Worm (Caenorhabditis elegans) whole organism, L3 larva: Measurements from ENCODE around the gene F38B6.3.

ENCODE experiments used
- R02D3.7 ChIP-seq: fragments of 150-350 bp; optimal IDR thresholded peaks from 2 replicates; lab custom pipeline; 2014; ENCODE audit warnings: missing biosample characterization, missing genetic modification characterization
- aly-2 ChIP-seq: fragments of 150-350 bp; optimal IDR thresholded peaks from 2 replicates; lab custom pipeline; 2014; ENCODE audit warnings: missing biosample characterization, missing genetic modification characterization
- ama-1 ChIP-seq: fragments of 150-350 bp; optimal IDR thresholded peaks from 2 replicates; lab custom pipeline; 2018
- ceh-16 ChIP-seq: sonication (generic microtip); optimal IDR thresholded peaks from 2 replicates; lab custom pipeline; 2017; ENCODE audit warnings: missing biosample characterization, missing genetic modification characterization
- ceh-28 ChIP-seq: fragments of 150-350 bp; optimal IDR thresholded peaks from 2 replicates; lab custom pipeline; 2014; ENCODE audit warnings: missing biosample characterization, missing genetic modification reagents, missing genetic modification characterization
- daf-12 ChIP-seq: fragments of 150-350 bp; optimal IDR thresholded peaks from 2 replicates; lab custom pipeline; 2014; ENCODE audit warnings: missing biosample characterization, missing genetic modification reagents, missing genetic modification characterization
- egl-27 ChIP-seq: sonication (generic microtip); optimal IDR thresholded peaks from 4 replicates; lab custom pipeline; 2017; ENCODE audit warnings: missing biosample characterization, missing genetic modification reagents, missing genetic modification characterization
- egl-5 ChIP-seq: fragments of 150-350 bp; optimal IDR thresholded peaks from 2 replicates; lab custom pipeline; 2017; ENCODE audit warnings: missing biosample characterization, missing genetic modification reagents, missing genetic modification characterization, inconsistent platforms
- elt-1 ChIP-seq: fragments of 150-350 bp; optimal IDR thresholded peaks from 2 replicates; lab custom pipeline; 2014; ENCODE audit warnings: missing biosample characterization, missing genetic modification characterization
- elt-2 ChIP-seq: sonication (generic microtip); optimal IDR thresholded peaks from 2 replicates; lab custom pipeline; 2016; ENCODE audit warnings: missing genetic modification reagents, mild to moderate bottlenecking, missing genetic modification characterization, missing compliant biosample characterization
- elt-3 ChIP-seq, 3 experiments: fragments of 150-350 bp in 1 of 3; sonication (generic microtip) in 2 of 3; optimal IDR thresholded peaks; 2 replicates in 2 of 3; 4 replicates in 1 of 3; lab custom pipeline; 2014 to 2017; ENCODE audit warnings: missing biosample characterization in 3 of 3, missing genetic modification characterization in 3 of 3
- eor-1 ChIP-seq, 2 experiments: fragments of 150-350 bp; optimal IDR thresholded peaks; 2 replicates each; lab custom pipeline; 2014 to 2018; ENCODE audit warnings: missing biosample characterization in 2 of 2, missing genetic modification characterization in 2 of 2
- fkh-10 ChIP-seq: sonication (generic microtip); optimal IDR thresholded peaks from 2 replicates; lab custom pipeline; 2017; ENCODE audit warnings: missing biosample characterization, missing genetic modification reagents, missing genetic modification characterization
- fkh-2 ChIP-seq: fragments of 150-350 bp; optimal IDR thresholded peaks from 2 replicates; lab custom pipeline; 2014; ENCODE audit warnings: missing biosample characterization, missing genetic modification reagents, missing genetic modification characterization
- fos-1 ChIP-seq: fragments of 150-350 bp; optimal IDR thresholded peaks from 2 replicates; lab custom pipeline; 2014; ENCODE audit warnings: missing biosample characterization, missing genetic modification characterization
- hmg-11 ChIP-seq: sonication (generic microtip); optimal IDR thresholded peaks from 2 replicates; lab custom pipeline; 2016; ENCODE audit warnings: missing genetic modification characterization, missing compliant biosample characterization
- jun-1 ChIP-seq: fragments of 150-350 bp; optimal IDR thresholded peaks from 2 replicates; lab custom pipeline; 2014; ENCODE audit warnings: missing biosample characterization, missing genetic modification reagents, missing genetic modification characterization
- lin-15B ChIP-seq: fragments of 150-350 bp; optimal IDR thresholded peaks from 2 replicates; lab custom pipeline; 2014; ENCODE audit warnings: missing biosample characterization, missing genetic modification characterization
- lin-39 ChIP-seq: fragments of 150-350 bp; optimal IDR thresholded peaks from 2 replicates; lab custom pipeline; 2018; ENCODE audit warnings: missing biosample characterization, missing genetic modification reagents, missing genetic modification characterization
- lsy-12 ChIP-seq: sonication (generic microtip); optimal IDR thresholded peaks from 2 replicates; lab custom pipeline; 2016; ENCODE audit warnings: mild to moderate bottlenecking, missing genetic modification characterization, missing compliant biosample characterization
- mdl-1 ChIP-seq: fragments of 150-350 bp; optimal IDR thresholded peaks from 2 replicates; lab custom pipeline; 2014; ENCODE audit warnings: missing biosample characterization, missing genetic modification characterization
- mml-1 ChIP-seq: fragments of 150-350 bp; sonication (generic microtip); optimal IDR thresholded peaks from 3 replicates; lab custom pipeline; 2014; ENCODE audit warnings: missing biosample characterization, missing genetic modification characterization
- nfya-1 ChIP-seq: sonication (generic microtip); optimal IDR thresholded peaks from 2 replicates; lab custom pipeline; 2017; ENCODE audit warnings: missing genetic modification characterization, mild to moderate bottlenecking, missing compliant biosample characterization, antibody characterized with exemption, moderate library complexity; ENCODE audit not compliant: insufficient read depth
- nhr-11 ChIP-seq: fragments of 150-350 bp; optimal IDR thresholded peaks from 2 replicates; lab custom pipeline; 2014; ENCODE audit warnings: missing biosample characterization, missing genetic modification characterization
- nhr-23 ChIP-seq: fragments of 150-350 bp; optimal IDR thresholded peaks from 2 replicates; lab custom pipeline; 2014; ENCODE audit warnings: missing biosample characterization, missing genetic modification reagents, missing genetic modification characterization
- nhr-237 ChIP-seq: fragments of 150-350 bp; optimal IDR thresholded peaks from 2 replicates; lab custom pipeline; 2014; ENCODE audit warnings: missing biosample characterization, missing genetic modification characterization
- nhr-25 ChIP-seq: sonication (generic microtip); optimal IDR thresholded peaks from 2 replicates; lab custom pipeline; 2017; ENCODE audit warnings: missing biosample characterization, missing genetic modification characterization
- nhr-28 ChIP-seq: fragments of 150-350 bp; optimal IDR thresholded peaks from 2 replicates; lab custom pipeline; 2014; ENCODE audit warnings: missing biosample characterization, missing genetic modification characterization
- nhr-43 ChIP-seq: sonication (generic microtip); optimal IDR thresholded peaks from 2 replicates; lab custom pipeline; 2016; ENCODE audit warnings: mild to moderate bottlenecking, missing genetic modification characterization, missing compliant biosample characterization; ENCODE audit not compliant: poor library complexity, severe bottlenecking
- nhr-67 ChIP-seq: fragments of 150-350 bp; optimal IDR thresholded peaks from 2 replicates; lab custom pipeline; 2014; ENCODE audit warnings: missing biosample characterization, missing genetic modification characterization
- nhr-77 ChIP-seq: fragments of 150-350 bp; optimal IDR thresholded peaks from 2 replicates; lab custom pipeline; 2014; ENCODE audit warnings: missing biosample characterization, missing genetic modification characterization
- pha-4 ChIP-seq: fragments of 150-350 bp; optimal IDR thresholded peaks from 2 replicates; lab custom pipeline; 2014; ENCODE audit warnings: missing biosample characterization, missing genetic modification reagents, missing genetic modification characterization
- pqm-1 ChIP-seq: fragments of 150-350 bp; optimal IDR thresholded peaks from 2 replicates; lab custom pipeline; 2017; ENCODE audit warnings: missing biosample characterization, missing genetic modification characterization, inconsistent platforms
- sea-2 ChIP-seq: fragments of 150-350 bp; sonication (generic microtip); optimal IDR thresholded peaks from 4 replicates; lab custom pipeline; 2014; ENCODE audit warnings: missing biosample characterization, missing genetic modification reagents, missing genetic modification characterization
- skn-1 ChIP-seq: fragments of 150-350 bp; optimal IDR thresholded peaks from 2 replicates; lab custom pipeline; 2014; ENCODE audit warnings: missing biosample characterization, missing genetic modification characterization
- snpc-4 ChIP-seq: fragments of 150-350 bp; optimal IDR thresholded peaks from 2 replicates; lab custom pipeline; 2014; ENCODE audit warnings: missing biosample characterization, missing genetic modification characterization
- tbx-2 ChIP-seq: sonication (generic microtip); optimal IDR thresholded peaks from 2 replicates; lab custom pipeline; 2016; ENCODE audit warnings: mild to moderate bottlenecking, missing genetic modification characterization, missing compliant biosample characterization
- unc-39 ChIP-seq: sonication (generic microtip); optimal IDR thresholded peaks from 4 replicates; lab custom pipeline; 2017; ENCODE audit warnings: missing biosample characterization, missing genetic modification characterization
- unc-62 ChIP-seq: fragments of 150-350 bp; sonication (generic microtip); optimal IDR thresholded peaks from 4 replicates; lab custom pipeline; 2014; ENCODE audit warnings: missing biosample characterization, missing genetic modification reagents, missing genetic modification characterization
- zag-1 ChIP-seq: fragments of 150-350 bp; optimal IDR thresholded peaks from 2 replicates; lab custom pipeline; 2014; ENCODE audit warnings: missing biosample characterization, missing genetic modification characterization
- ztf-11 ChIP-seq: fragments of 150-350 bp; optimal IDR thresholded peaks from 2 replicates; lab custom pipeline; 2014; ENCODE audit warnings: missing biosample characterization, missing genetic modification characterization

Gene F38B6.3

ce11 chrX:6735494-6735893 lies 42.1 kb downstream of the F38B6.3 start:
- TF ChIP-seq pha-4 (tag; lab: Kevin White, UChicago), result peak; percentile 3
- TF ChIP-seq tbx-2 (tag; lab: Kevin White, UChicago), result no peak
- TF ChIP-seq egl-5 (tag; lab: Kevin White, UChicago), result no peak
- TF ChIP-seq nhr-237 (tag; lab: Kevin White, UChicago), result no peak
- no peak for TF ChIP-seq elt-3 (tag; optimal IDR thresholded peaks at IDR 0.05; lab: Kevin White, UChicago)
- TF ChIP-seq nhr-28 (tag; lab: Kevin White, UChicago), result no peak
- TF ChIP-seq R02D3.7 (tag; lab: Kevin White, UChicago), result no peak
- TF ChIP-seq lsy-12 (tag; lab: Kevin White, UChicago), result peak; percentile 37
- TF ChIP-seq nhr-23, result peak; percentile 22
- peak; percentile 54 for TF ChIP-seq nhr-25
- peak; percentile 51 for TF ChIP-seq nfya-1 (tag; lab: Kevin White, UChicago)
- no peak for TF ChIP-seq ztf-11 (tag; lab: Kevin White, UChicago)
- peak; percentile 76 for TF ChIP-seq nhr-43 (tag; lab: Kevin White, UChicago)
- TF ChIP-seq lin-39, result peak; percentile 20
- no peak for TF ChIP-seq ceh-16 (tag; lab: Kevin White, UChicago)
- TF ChIP-seq mdl-1 (tag; lab: Kevin White, UChicago), result peak; percentile 48
- TF ChIP-seq eor-1 (tag; optimal IDR thresholded peaks at IDR 0.05; lab: Kevin White, UChicago), result no peak
- TF ChIP-seq unc-39 (tag; lab: Kevin White, UChicago), result no peak
- TF ChIP-seq hmg-11 (tag; lab: Kevin White, UChicago), result no peak

ce11 chrX:6736358-6736991 lies 43.0 kb downstream of the F38B6.3 start:
- TF ChIP-seq aly-2 (no peak), nhr-11 (tag; lab: Kevin White, UChicago) (peak; percentile 61), R02D3.7 (tag; lab: Kevin White, UChicago) (no peak), mml-1 (peak; percentile 50), nhr-43 (tag; lab: Kevin White, UChicago) (peak; percentile 95), nfya-1 (tag; lab: Kevin White, UChicago) (peak; percentile 28), egl-27 (peak; percentile 63), fkh-2 (tag; lab: Kevin White, UChicago) (no peak), elt-2 (tag; lab: Kevin White, UChicago) (peak; percentile 94), jun-1 (peak; percentile 18), unc-62 (GFP tag; lab: Kevin White, UChicago) (peak; percentile 59), nhr-25 (peak; percentile 97), ceh-16 (tag; lab: Kevin White, UChicago) (no peak), elt-1 (peak; percentile 26), fkh-10 (GFP tag; lab: Kevin White, UChicago) (peak; percentile 90), unc-39 (tag; lab: Kevin White, UChicago) (no peak), elt-3 (tag; optimal IDR thresholded peaks at IDR 0.05; lab: Kevin White, UChicago) (peak; percentile 84 to 98 (median 86)), pqm-1 (tag; lab: Kevin White, UChicago) (peak; percentile 46), lin-15B (tag; lab: Kevin White, UChicago) (no peak), sea-2 (GFP tag; lab: Kevin White, UChicago) (no peak), skn-1 (tag; lab: Kevin White, UChicago) (peak; percentile 16), pha-4 (tag; lab: Kevin White, UChicago) (peak; percentile 28), daf-12 (tag; lab: Kevin White, UChicago) (no peak), mdl-1 (tag; lab: Kevin White, UChicago) (peak; percentile 92), tbx-2 (tag; lab: Kevin White, UChicago) (peak; percentile 62), nhr-23 (peak; percentile 74)

ce11 chrX:6737329-6738008 lies 44.0 kb downstream of the F38B6.3 start:
- no peak for TF ChIP-seq ama-1 (lab: Kevin White, UChicago)
- no peak for TF ChIP-seq ceh-16 (tag; lab: Kevin White, UChicago)
- peak; percentile 78 for TF ChIP-seq pqm-1 (tag; lab: Kevin White, UChicago)
- peak; percentile 68 for TF ChIP-seq R02D3.7 (tag; lab: Kevin White, UChicago)
- TF ChIP-seq tbx-2 (tag; lab: Kevin White, UChicago), result peak; percentile 89
- peak; percentile 98 for TF ChIP-seq nhr-43 (tag; lab: Kevin White, UChicago)
- no peak for TF ChIP-seq ztf-11 (tag; lab: Kevin White, UChicago)
- TF ChIP-seq jun-1, result peak; percentile 84
- TF ChIP-seq lin-39, result peak; percentile 44
- peak; percentile 61 for TF ChIP-seq hmg-11 (tag; lab: Kevin White, UChicago)
- TF ChIP-seq nhr-25, result peak; percentile 94
- TF ChIP-seq nfya-1 (tag; lab: Kevin White, UChicago), result peak; percentile 81
- TF ChIP-seq fos-1, result peak; percentile 84
- no peak for TF ChIP-seq unc-39 (tag; lab: Kevin White, UChicago)
- no peak for TF ChIP-seq aly-2
- TF ChIP-seq eor-1 (tag; optimal IDR thresholded peaks at IDR 0.05; lab: Kevin White, UChicago), result no peak
- peak; percentile 53 for TF ChIP-seq lsy-12 (tag; lab: Kevin White, UChicago)
- TF ChIP-seq fkh-10 (GFP tag; lab: Kevin White, UChicago), result peak; percentile 55
- TF ChIP-seq sea-2 (GFP tag; lab: Kevin White, UChicago), result peak; percentile 66
- TF ChIP-seq nhr-23, result peak; percentile 98
- no peak for TF ChIP-seq zag-1
- TF ChIP-seq nhr-67 (tag; lab: Kevin White, UChicago), result no peak
- peak; percentile 94 for TF ChIP-seq mml-1
- no peak for TF ChIP-seq nhr-77 (tag; lab: Kevin White, UChicago)
- no peak for TF ChIP-seq fkh-2 (tag; lab: Kevin White, UChicago)
- no peak for TF ChIP-seq egl-27
- no peak for TF ChIP-seq nhr-28 (tag; lab: Kevin White, UChicago)
- peak; percentile 85 for TF ChIP-seq egl-5 (tag; lab: Kevin White, UChicago)
- peak; percentile 100 for TF ChIP-seq mdl-1 (tag; lab: Kevin White, UChicago)
- peak; percentile 63 for TF ChIP-seq snpc-4
- peak; percentile 77 for TF ChIP-seq ceh-28
